Worm (Caenorhabditis elegans) whole organism, midembryonic: Measurements from ENCODE around the gene scl-14.

Experiments
- cog-1 ChIP-seq: sonication (generic microtip); optimal IDR thresholded peaks from 2 replicates; lab custom pipeline; 2016; ENCODE audit warnings: missing genetic modification characterization, missing compliant biosample characterization
- flt-1 ChIP-seq: fragments of 200-800 bp; sonication (Bioruptor generic); IDR thresholded peaks from 2 replicates; pipeline ENCODE4 v1.3.6; 2022; ENCODE audit warnings: missing genetic modification characterization, missing compliant biosample characterization
- tab-1 ChIP-seq: fragments of 200-800 bp; sonication (Bioruptor generic); IDR thresholded peaks from 2 replicates; pipeline ENCODE4 v1.3.6; 2022; ENCODE audit warnings: missing genetic modification characterization, missing compliant biosample characterization
- ztf-23 ChIP-seq: fragments of 200-800 bp; sonication (Bioruptor generic); IDR thresholded peaks from 2 replicates; pipeline ENCODE4 v1.3.6; 2022; ENCODE audit warnings: missing genetic modification reagents, missing genetic modification characterization, missing compliant biosample characterization
- ztf-29 ChIP-seq: fragments of 200-800 bp; sonication (Bioruptor generic); IDR thresholded peaks from 2 replicates; pipeline ENCODE4 v1.3.6; 2022; ENCODE audit warnings: missing genetic modification reagents, missing genetic modification characterization, missing compliant biosample characterization

- TF ChIP-seq cog-1 (tag; lab: Kevin White, UChicago) (no peak), ztf-23 (no peak), flt-1 (no peak), ztf-29 (GFP tag; lab: Robert Waterston, UW) (no peak), tab-1 (GFP tag; lab: Robert Waterston, UW) (no peak)
Measured at ce11 chrIV:13118794-13119193, 46.5 kb upstream of the scl-14 start, which contains the start of gene unc-30.
